Worm (Caenorhabditis elegans): Measurements from ENCODE around the gene sup-12.

ce11 chrX:3949026-3949425 is 44.6 kb downstream of the sup-12 start:
- TF ChIP-seq nhr-76 (tag; optimal IDR thresholded peaks at IDR 0.05) (no peak), ceh-82 (tag; optimal IDR thresholded peaks at IDR 0.05) (no peak), pqm-1 (tag; optimal IDR thresholded peaks at IDR 0.05) (peak; percentile 65), aly-2 (tag; optimal IDR thresholded peaks at IDR 0.05) (no peak)
